Worm (Caenorhabditis elegans): ENCODE results near the gene Y43F8C.11.

The Y43F8C.11 gene

DNA sequence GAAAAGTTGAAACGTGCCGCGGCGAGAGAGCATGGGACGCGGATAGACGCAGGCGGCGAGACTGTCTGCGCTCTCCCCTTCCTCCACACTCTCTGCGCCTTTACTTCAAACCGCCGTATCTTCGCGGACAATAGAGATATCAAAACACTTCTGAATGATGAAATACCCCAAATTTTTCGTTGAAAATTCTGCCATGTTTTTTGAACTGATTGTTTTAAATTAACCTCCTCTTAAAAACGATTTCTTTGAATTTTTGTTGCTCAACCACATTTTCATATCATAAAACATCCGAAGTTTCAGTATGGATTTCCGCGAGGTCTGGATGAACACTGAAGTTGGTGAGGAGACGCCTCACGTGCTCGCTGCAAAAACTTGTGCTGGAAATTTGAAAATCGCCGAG, at the start of gene Y43F8C.11:
Y43F8C.11 (plus strand) TSS at position 301 of the 400 bp plus-strand sequence.
- no peak for TF ChIP-seq isw-1 (GFP tag; IDR thresholded peaks at IDR 0.05)
- no peak for TF ChIP-seq swsn-7 (tag; optimal IDR thresholded peaks at IDR 0.05)
- no peak for TF ChIP-seq efl-1 (optimal IDR thresholded peaks at IDR 0.05)
- TF ChIP-seq efl-1 (GFP tag; optimal IDR thresholded peaks at IDR 0.05 in 1 of 2) = no peak
- TF ChIP-seq alr-1 (tag; optimal IDR thresholded peaks at IDR 0.05; ENCODE audit: borderline replicate concordance) = no peak
- no peak for TF ChIP-seq nhr-20 (tag; optimal IDR thresholded peaks at IDR 0.05)
- no peak for TF ChIP-seq unc-98 (GFP tag; IDR thresholded peaks at IDR 0.05)
- no peak for TF ChIP-seq ces-1 (GFP tag; optimal IDR thresholded peaks at IDR 0.05)

DNA sequence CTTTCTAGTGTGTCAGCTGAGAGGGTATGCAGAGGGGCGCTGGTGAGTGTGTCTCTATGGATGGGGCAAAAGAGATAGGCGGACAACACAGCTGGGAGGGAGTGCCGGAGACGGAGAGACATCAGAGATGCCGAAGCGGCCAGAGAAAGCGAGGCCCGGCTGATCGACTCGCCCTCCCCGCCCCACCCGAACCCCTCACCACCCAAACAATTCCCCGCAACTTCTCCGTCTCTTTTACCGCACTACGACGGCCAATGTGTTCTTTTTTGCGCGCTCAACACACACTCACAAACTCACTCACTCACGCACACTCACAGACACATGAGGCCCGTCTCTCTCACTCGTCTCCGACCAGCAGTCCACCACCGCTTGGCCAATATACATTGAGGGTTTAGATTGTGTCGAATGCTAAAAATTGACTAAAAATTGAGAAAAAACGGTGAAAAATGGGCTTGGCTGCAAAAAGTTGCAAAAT, 47.6 kb upstream of the Y43F8C.11 start, which contains the start of gene Y43F8C.3:
Y43F8C.3 (minus strand) TSS at position 187 of the 475 bp plus-strand sequence.
- TF ChIP-seq fkh-4 (tag; optimal IDR thresholded peaks at IDR 0.05; ENCODE audit: borderline replicate concordance) (no peak), mep-1 (tag; optimal IDR thresholded peaks at IDR 0.05) (peak; percentile 71), unc-130 (tag; optimal IDR thresholded peaks at IDR 0.05) (peak; percentile 91), mdl-1 (tag; optimal IDR thresholded peaks at IDR 0.05) (peak in 1 of 2 experiments; percentile 73), nhr-84 (tag; optimal IDR thresholded peaks at IDR 0.05) (no peak), mab-9 (GFP tag; IDR thresholded peaks at IDR 0.05) (peak; percentile 22; the same call in 1 of the 2 replicates), ceh-90 (tag; optimal IDR thresholded peaks at IDR 0.05) (no peak), efl-1 (optimal IDR thresholded peaks at IDR 0.05) (peak; percentile 32 to 46), efl-1 (GFP tag; optimal IDR thresholded peaks at IDR 0.05 in 1 of 2) (peak; percentile 33 to 92), skn-1 (tag; optimal IDR thresholded peaks at IDR 0.05) (peak; percentile 64), hlh-17 (GFP tag; optimal IDR thresholded peaks at IDR 0.05; ENCODE audit: borderline replicate concordance) (no peak), lin-13 (GFP tag; optimal IDR thresholded peaks at IDR 0.05) (peak; percentile 76), swsn-7 (tag; optimal IDR thresholded peaks at IDR 0.05) (peak; percentile 48), xbp-1 (tag; optimal IDR thresholded peaks at IDR 0.05) (no peak), C16A3.4 (tag; optimal IDR thresholded peaks at IDR 0.05) (peak; percentile 88), pax-3 (tag; optimal IDR thresholded peaks at IDR 0.05) (peak; percentile 9), snu-23 (GFP tag; optimal IDR thresholded peaks at IDR 0.05) (peak; percentile 65), dpl-1 (GFP tag; optimal IDR thresholded peaks at IDR 0.05) (peak; percentile 6 to 49 (median 13)), dsc-1 (tag; optimal IDR thresholded peaks at IDR 0.05) (no peak), tbx-2 (tag; optimal IDR thresholded peaks at IDR 0.05) (peak; percentile 29), lin-35 (GFP tag; optimal IDR thresholded peaks at IDR 0.05) (peak; percentile 47 to 69), efl-3 (GFP tag; optimal IDR thresholded peaks at IDR 0.05) (no peak), nhr-237 (tag; optimal IDR thresholded peaks at IDR 0.05) (no peak), ceh-8 (GFP tag; optimal IDR thresholded peaks at IDR 0.05) (peak; percentile 63), fos-1 (tag; optimal IDR thresholded peaks at IDR 0.05) (peak; percentile 37), ztf-11 (tag; optimal IDR thresholded peaks at IDR 0.05) (peak in 1 of 2 experiments; percentile 2), nhr-85 (tag) (peak; percentile 84), rnt-1 (tag; optimal IDR thresholded peaks at IDR 0.05) (peak; percentile 65), nhr-19 (GFP tag; conservative IDR thresholded peaks at IDR 0.05) (peak; percentile 57), lsy-2 (tag; optimal IDR thresholded peaks at IDR 0.05) (peak; percentile 56 to 83), lin-14 (GFP tag; optimal IDR thresholded peaks at IDR 0.05) (peak; percentile 95), nhr-47 (tag; optimal IDR thresholded peaks at IDR 0.05) (peak; percentile 27), fkh-8 (tag; optimal IDR thresholded peaks at IDR 0.05) (peak; percentile 91), fkh-10 (GFP tag; optimal IDR thresholded peaks at IDR 0.05) (peak; percentile 17), ztf-4 (tag; optimal IDR thresholded peaks at IDR 0.05) (no peak), jun-1 (tag; optimal IDR thresholded peaks at IDR 0.05) (peak; percentile 60), snpc-4 (tag; optimal IDR thresholded peaks at IDR 0.05) (peak; percentile 19), elt-2 (tag; optimal IDR thresholded peaks at IDR 0.05) (peak; percentile 12), isw-1 (GFP tag; IDR thresholded peaks at IDR 0.05) (peak; percentile 41), ceh-63 (GFP tag; optimal IDR thresholded peaks at IDR 0.05) (no peak), elt-3 (tag; optimal IDR thresholded peaks at IDR 0.05) (peak in 1 of 6 experiments; percentile 3), zag-1 (tag; optimal IDR thresholded peaks at IDR 0.05) (no peak), nhr-77 (tag; optimal IDR thresholded peaks at IDR 0.05) (peak; percentile 70), nhr-71 (tag; optimal IDR thresholded peaks at IDR 0.05) (peak; percentile 58), unc-98 (GFP tag; IDR thresholded peaks at IDR 0.05) (no peak), grh-1 (GFP tag; IDR thresholded peaks at IDR 0.05) (peak; percentile 12; the same call in 1 of the 2 replicates), ceh-88 (GFP tag; IDR thresholded peaks at IDR 0.05) (no peak)

All from whole organism, L1 larva.